Fruit fly (Drosophila melanogaster) S2 (cell line): Measurements from ENCODE around the gene CG13054.

Source experiments
- CG8478 ChIP-seq: fragments of >200 bp; optimal IDR thresholded peaks from 2 replicates; lab custom pipeline; 2018
- CTCF ChIP-seq, 2 experiments: fragments of >200 bp; optimal IDR thresholded peaks; 2 replicates each; lab custom pipeline; 2018

DNA sequence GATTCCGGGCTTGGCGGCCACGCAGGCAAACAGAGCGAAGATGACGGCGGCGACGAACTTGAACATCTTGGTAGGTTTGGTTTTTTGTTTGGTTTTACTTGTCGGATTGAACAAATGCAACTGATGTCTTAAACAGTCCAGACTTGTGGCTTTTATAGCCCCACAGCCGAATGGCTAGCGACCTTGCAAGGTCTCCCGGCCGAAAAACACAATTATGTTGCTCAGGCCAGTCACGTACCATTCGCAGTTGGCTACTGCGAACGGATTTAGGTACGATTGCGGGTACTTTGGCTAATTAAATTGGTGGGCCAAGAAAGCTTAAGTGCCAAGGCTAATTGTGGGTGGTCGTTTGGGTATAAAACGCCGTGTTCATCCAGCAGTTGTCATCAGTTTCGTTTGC is 8.0 kb upstream of the CG13054 start, which contains the start of the genes CG13051 and CG13069:
- TF ChIP-seq CG8478 (no peak), CTCF (optimal IDR thresholded peaks at IDR 0.05; lab: Kevin White, UChicago) (no peak)
